Worm (Caenorhabditis elegans) whole organism, late embryonic: ENCODE measurements around the gene ain-1.
A peak's percentile ranks its signal among the peaks of the same experiment; 100 is the strongest.

Experiments
- ceh-22 ChIP-seq: sonication (generic microtip); optimal IDR thresholded peaks from 2 replicates; lab custom pipeline; 2017; ENCODE audit warnings: missing biosample characterization, missing genetic modification characterization
- ceh-31 ChIP-seq: sonication (generic microtip); optimal IDR thresholded peaks from 2 replicates; lab custom pipeline; 2016; ENCODE audit warnings: missing genetic modification characterization, missing compliant biosample characterization

DNA sequence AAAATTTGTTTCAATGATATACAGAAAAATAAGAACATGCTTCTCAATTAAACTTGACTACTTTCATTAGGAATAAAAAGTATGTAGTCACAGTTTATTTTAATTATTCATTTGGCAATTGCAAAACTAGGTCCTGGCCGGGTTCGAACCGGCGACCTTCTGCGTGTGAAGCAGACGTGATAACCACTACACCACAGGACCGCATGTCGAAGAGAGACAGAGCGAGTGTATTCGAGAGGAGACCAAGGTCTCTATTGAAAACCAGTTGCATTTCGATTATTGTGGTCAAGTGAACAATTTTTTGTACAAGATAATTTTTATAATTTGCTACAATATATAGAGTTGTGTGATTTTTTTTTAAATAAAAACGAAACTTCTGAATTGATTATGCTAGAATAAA is 22.4 kb upstream of the ain-1 start:
- TF ChIP-seq ceh-22: no peak
- peak; percentile 37 for TF ChIP-seq ceh-31
